Worm (Caenorhabditis elegans): ENCODE measurements around the gene nbs-1.

ce11 chrII:11107828-11108227 lies 11.6 kb upstream of the nbs-1 start, which contains the start of gene apc-17:
- TF ChIP-seq efl-1 (optimal IDR thresholded peaks at IDR 0.05) (no peak), efl-1 (GFP tag; optimal IDR thresholded peaks at IDR 0.05 in 1 of 2) (no peak), nhr-12 (tag; optimal IDR thresholded peaks at IDR 0.05) (no peak), nhr-28 (tag; optimal IDR thresholded peaks at IDR 0.05) (no peak), lin-13 (GFP tag; optimal IDR thresholded peaks at IDR 0.05) (no peak), fkh-10 (GFP tag; optimal IDR thresholded peaks at IDR 0.05) (no peak), elt-2 (tag; optimal IDR thresholded peaks at IDR 0.05) (no peak), egl-27 (tag; optimal IDR thresholded peaks at IDR 0.05) (no peak), sptf-1 (tag; optimal IDR thresholded peaks at IDR 0.05) (no peak), jun-1 (tag; optimal IDR thresholded peaks at IDR 0.05) (no peak), hlh-17 (GFP tag; optimal IDR thresholded peaks at IDR 0.05; ENCODE audit: borderline replicate concordance) (no peak), unc-62 (GFP tag; optimal IDR thresholded peaks at IDR 0.05) (no peak)
